Fruit fly (Drosophila melanogaster) whole organism, wandering third instar larva: Measurements from ENCODE around the gene ppk26.

Source experiments
- Abd-B ChIP-seq: fragments of >200 bp; optimal IDR thresholded peaks from 2 replicates; lab custom pipeline; 2017; ENCODE audit warnings: missing biosample characterization, missing genetic modification characterization
- CG32264 ChIP-seq: fragments of 200-800 bp; sonication (Bioruptor generic); optimal IDR thresholded peaks from 2 replicates; lab custom pipeline; 2016; ENCODE audit warnings: missing biosample characterization, missing genetic modification characterization
- CG9705 ChIP-seq: fragments of 200-800 bp; sonication (Bioruptor generic); optimal IDR thresholded peaks from 2 replicates; lab custom pipeline; 2018; ENCODE audit warnings: missing biosample characterization, mild to moderate bottlenecking, missing genetic modification characterization
- CrebA ChIP-seq: fragments of 200-800 bp; sonication (Bioruptor generic); optimal IDR thresholded peaks from 2 replicates; lab custom pipeline; 2016; ENCODE audit warnings: missing biosample characterization, mild to moderate bottlenecking, missing genetic modification characterization, borderline replicate concordance
- Dfd ChIP-seq: fragments of >200 bp; optimal IDR thresholded peaks from 2 replicates; lab custom pipeline; 2017; ENCODE audit warnings: missing biosample characterization, missing genetic modification characterization
- Dif ChIP-seq: fragments of 200-275, 200-300 bp; sonication (Bioruptor generic); optimal IDR thresholded peaks from 2 replicates; lab custom pipeline; 2018; ENCODE audit warnings: missing biosample characterization, missing genetic modification characterization; ENCODE audit not compliant: partially characterized antibody
- GATAd ChIP-seq: sonication (Bioruptor generic); optimal IDR thresholded peaks from 2 replicates; lab custom pipeline; 2016; ENCODE audit warnings: missing biosample characterization, missing genetic modification characterization
- HLH106 ChIP-seq: fragments of 200-800 bp; optimal IDR thresholded peaks from 3 replicates; lab custom pipeline; 2019; ENCODE audit warnings: missing biosample characterization, mild to moderate bottlenecking, missing genetic modification characterization, moderate library complexity
- Hnf4 ChIP-seq: fragments of 200-800 bp; sonication (Bioruptor generic); optimal IDR thresholded peaks from 2 replicates; lab custom pipeline; 2016; ENCODE audit warnings: missing biosample characterization, mild to moderate bottlenecking, missing genetic modification characterization
- Hr78 ChIP-seq: fragments of >200 bp; optimal IDR thresholded peaks from 2 replicates; lab custom pipeline; 2017; ENCODE audit warnings: missing biosample characterization, missing genetic modification characterization
- Hr83 ChIP-seq: fragments of 200-300 bp; sonication (Bioruptor generic); optimal IDR thresholded peaks from 2 replicates; lab custom pipeline; 2016; ENCODE audit warnings: missing biosample characterization, mild to moderate bottlenecking, missing genetic modification characterization, moderate library complexity; ENCODE audit not compliant: poor library complexity, severe bottlenecking
- Jra ChIP-seq: sonication (Bioruptor generic); optimal IDR thresholded peaks from 2 replicates; lab custom pipeline; 2016; ENCODE audit warnings: missing biosample characterization, missing genetic modification characterization
- Mio ChIP-seq: sonication (Bioruptor generic); optimal IDR thresholded peaks from 2 replicates; lab custom pipeline; 2016; ENCODE audit warnings: missing biosample characterization, missing genetic modification characterization
- Myc ChIP-seq: fragments of >200 bp; optimal IDR thresholded peaks from 2 replicates; lab custom pipeline; 2017
- N ChIP-seq: fragments of >200 bp; optimal IDR thresholded peaks from 2 replicates; lab custom pipeline; 2018; ENCODE audit warnings: missing biosample characterization, missing external identifiers, missing genetic modification characterization
- OdsH ChIP-seq: fragments of 200-800 bp; sonication (Bioruptor generic); optimal IDR thresholded peaks from 2 replicates; lab custom pipeline; 2016; ENCODE audit warnings: missing biosample characterization, mild to moderate bottlenecking, missing genetic modification characterization
- Rel ChIP-seq, 2 experiments: fragments of 200-800 bp; sonication (Bioruptor generic) in 1 of 2; optimal IDR thresholded peaks; 2 replicates in 1 of 2; 3 replicates in 1 of 2; lab custom pipeline; 2016 to 2019; ENCODE audit warnings: mild to moderate bottlenecking in 2 of 2, missing biosample characterization in 2 of 2, missing genetic modification characterization in 2 of 2, moderate library complexity in 1 of 2
- Sp1 ChIP-seq: fragments of 200-800 bp; sonication (Bioruptor generic); optimal IDR thresholded peaks from 3 replicates; lab custom pipeline; 2019; ENCODE audit warnings: missing biosample characterization, mild to moderate bottlenecking, missing genetic modification characterization, moderate library complexity
- Vsx2 ChIP-seq: fragments of 200-300, 225-300 bp; sonication (Bioruptor generic); optimal IDR thresholded peaks from 2 replicates; lab custom pipeline; 2018; ENCODE audit warnings: missing biosample characterization, missing genetic modification characterization; ENCODE audit not compliant: partially characterized antibody
- br ChIP-seq: fragments of 200-800 bp; sonication (Bioruptor generic); optimal IDR thresholded peaks from 2 replicates; lab custom pipeline; 2016; ENCODE audit warnings: missing biosample characterization, missing genetic modification characterization
- brk ChIP-seq: fragments of 200-800 bp; sonication (Bioruptor generic); optimal IDR thresholded peaks from 2 replicates; lab custom pipeline; 2016; ENCODE audit warnings: missing biosample characterization, mild to moderate bottlenecking, missing genetic modification characterization
- dl ChIP-seq, 2 experiments: fragments of 175-275, 200-275 bp in 1 of 2; fragments of 200-275 bp in 1 of 2; sonication (Bioruptor generic); optimal IDR thresholded peaks; lab custom pipeline; 2018; ENCODE audit warnings: mild to moderate bottlenecking in 2 of 2, missing biosample characterization in 2 of 2, missing genetic modification characterization in 2 of 2, moderate library complexity in 2 of 2; ENCODE audit not compliant: partially characterized antibody in 2 of 2, insufficient read depth in 1 of 2
- dmrt93B ChIP-seq: fragments of 200-800 bp; sonication (Bioruptor generic); optimal IDR thresholded peaks from 2 replicates; lab custom pipeline; 2018; ENCODE audit warnings: missing biosample characterization, mild to moderate bottlenecking, missing genetic modification characterization
- dsf ChIP-seq: sonication (Bioruptor generic); optimal IDR thresholded peaks from 2 replicates; lab custom pipeline; 2016; ENCODE audit warnings: missing biosample characterization, missing genetic modification characterization, borderline replicate concordance
- ey ChIP-seq: fragments of 200-800 bp; sonication (Bioruptor generic); optimal IDR thresholded peaks from 2 replicates; lab custom pipeline; 2016; ENCODE audit warnings: missing biosample characterization, missing genetic modification characterization
- foxo ChIP-seq, 2 experiments: fragments of 200-800 bp; sonication (Bioruptor generic); optimal IDR thresholded peaks; 2 replicates in 1 of 2; 3 replicates in 1 of 2; lab custom pipeline; 2016 to 2017; ENCODE audit warnings: missing biosample characterization in 2 of 2, missing genetic modification characterization in 2 of 2
- fru ChIP-seq: fragments of 200-800 bp; sonication (Bioruptor generic); optimal IDR thresholded peaks from 3 replicates; lab custom pipeline; 2016; ENCODE audit warnings: missing biosample characterization, mild to moderate bottlenecking, missing genetic modification characterization
- h ChIP-seq: fragments of 200-800 bp; sonication (Bioruptor generic); optimal IDR thresholded peaks from 3 replicates; lab custom pipeline; 2016; ENCODE audit warnings: missing biosample characterization, mild to moderate bottlenecking, missing genetic modification characterization
- jim ChIP-seq: fragments of 175-275, 200-325 bp; sonication (Bioruptor generic); optimal IDR thresholded peaks from 2 replicates; lab custom pipeline; 2016; ENCODE audit warnings: missing biosample characterization, mild to moderate bottlenecking, missing genetic modification characterization
- lola ChIP-seq: fragments of >200 bp; optimal IDR thresholded peaks from 2 replicates; lab custom pipeline; 2017; ENCODE audit warnings: missing biosample characterization, missing genetic modification characterization
- pan ChIP-seq: fragments of >200 bp; optimal IDR thresholded peaks from 2 replicates; lab custom pipeline; 2017
- psq ChIP-seq: fragments of 200-800 bp; sonication (Bioruptor generic); optimal IDR thresholded peaks from 3 replicates; lab custom pipeline; 2017; ENCODE audit warnings: missing biosample characterization, mild to moderate bottlenecking, missing genetic modification characterization, moderate library complexity
- rgr ChIP-seq: fragments of 200-800 bp; sonication (Bioruptor generic); optimal IDR thresholded peaks from 3 replicates; lab custom pipeline; 2016; ENCODE audit warnings: missing biosample characterization, mild to moderate bottlenecking, missing genetic modification characterization
- sage ChIP-seq: fragments of 200-800 bp; sonication (Bioruptor generic); optimal IDR thresholded peaks from 2 replicates; lab custom pipeline; 2016; ENCODE audit warnings: missing biosample characterization, mild to moderate bottlenecking, missing genetic modification characterization
- sv ChIP-seq: fragments of 200-800 bp; sonication (Bioruptor generic); optimal IDR thresholded peaks from 3 replicates; lab custom pipeline; 2016; ENCODE audit warnings: missing biosample characterization, missing genetic modification characterization
- tai ChIP-seq: sonication (Bioruptor generic); optimal IDR thresholded peaks from 2 replicates; lab custom pipeline; 2016; ENCODE audit warnings: missing biosample characterization, missing genetic modification characterization
- usp ChIP-seq: fragments of >200 bp; optimal IDR thresholded peaks from 2 replicates; lab custom pipeline; 2017; ENCODE audit warnings: missing biosample characterization, missing genetic modification characterization
- woc ChIP-seq: sonication (Bioruptor generic); optimal IDR thresholded peaks from 2 replicates; lab custom pipeline; 2016; ENCODE audit warnings: missing biosample characterization, mild to moderate bottlenecking, missing genetic modification characterization

The ppk26 gene

DNA sequence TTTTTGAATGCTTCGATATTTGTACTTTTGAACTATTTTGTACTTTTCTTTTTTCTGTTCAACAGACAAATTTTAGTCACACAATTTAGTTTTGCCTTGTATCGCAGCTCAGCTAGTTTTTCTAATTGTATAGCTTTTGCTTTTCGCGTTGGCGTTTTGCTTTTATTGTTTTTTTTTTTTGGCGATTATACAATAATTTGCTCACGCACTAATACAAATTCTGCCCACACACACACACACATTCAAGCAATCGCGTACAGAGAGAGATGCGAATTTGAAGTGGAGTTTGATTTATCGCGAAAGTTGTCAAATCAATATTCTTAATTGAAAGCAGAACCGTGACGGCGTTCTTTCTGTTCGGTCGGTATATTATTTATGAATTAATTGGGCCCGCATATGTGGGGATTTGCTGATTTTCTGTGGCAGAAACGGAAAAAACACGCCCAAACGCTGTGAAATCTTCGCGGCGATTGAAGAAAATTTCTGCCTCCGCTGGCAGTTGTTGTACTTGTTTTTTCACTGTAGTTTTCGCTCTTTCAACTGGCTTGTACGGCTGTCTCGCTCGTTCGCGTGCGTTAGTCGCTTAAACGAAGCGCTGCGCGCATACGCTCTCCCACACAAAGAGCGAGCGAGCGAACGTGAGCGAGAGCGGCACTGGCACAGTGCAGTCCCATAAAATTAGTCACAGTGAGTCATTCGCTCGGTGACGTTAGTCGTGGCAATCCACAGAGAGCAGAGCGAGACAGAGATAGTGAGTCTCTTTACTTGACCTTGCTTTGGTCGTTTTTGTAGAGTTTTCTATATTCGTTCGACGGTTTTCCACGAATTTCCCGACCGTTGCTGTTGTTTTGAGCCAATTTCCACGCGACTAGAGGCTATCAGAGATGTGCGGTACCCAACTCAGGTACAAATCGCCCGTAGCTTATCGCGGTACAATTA lies 21.0 kb upstream of the ppk26 start, which contains the start of gene Rac2:
TSS of gene Rac2 (minus strand) at position 476 of the 939 bp plus-strand sequence.
- peak; percentile 37 for TF ChIP-seq OdsH (GFP tag; lab: Kevin White, UChicago)
- TF ChIP-seq HLH106, result peak; percentile 60
- TF ChIP-seq rgr (GFP tag; lab: Kevin White, UChicago), result peak; percentile 51
- no peak for TF ChIP-seq Hr83 (GFP tag; lab: Kevin White, UChicago)
- TF ChIP-seq dmrt93B (GFP tag; lab: Kevin White, UChicago), result peak; percentile 21
- peak; percentile 50 for TF ChIP-seq ey
- no peak for TF ChIP-seq N (GFP tag; lab: Kevin White, UChicago)
- no peak for TF ChIP-seq lola (GFP tag; lab: Kevin White, UChicago)
- no peak for TF ChIP-seq GATAd
- TF ChIP-seq Vsx2 (GFP tag; lab: Kevin White, UChicago), result peak; percentile 41
- peak in 1 of 2 experiments; percentile 34 for TF ChIP-seq foxo (GFP tag; optimal IDR thresholded peaks at IDR 0.05; lab: Kevin White, UChicago)
- TF ChIP-seq Dfd (GFP tag; lab: Kevin White, UChicago), result no peak
- TF ChIP-seq br (GFP tag; lab: Kevin White, UChicago), result peak; percentile 37
- no peak for TF ChIP-seq sage (GFP tag; lab: Kevin White, UChicago)
- TF ChIP-seq usp (GFP tag; lab: Kevin White, UChicago), result no peak
- no peak for TF ChIP-seq CrebA (GFP tag; lab: Kevin White, UChicago)
- TF ChIP-seq sv (GFP tag; lab: Kevin White, UChicago), result no peak
- TF ChIP-seq Dif, result peak; percentile 94
- no peak for TF ChIP-seq brk (GFP tag; lab: Kevin White, UChicago)
- TF ChIP-seq pan (lab: Kevin White, UChicago), result no peak
- no peak for TF ChIP-seq Rel (GFP tag; optimal IDR thresholded peaks at IDR 0.05; lab: Kevin White, UChicago)
- peak; percentile 42 for TF ChIP-seq Rel (tag; optimal IDR thresholded peaks at IDR 0.05; lab: Kevin White, UChicago)
- TF ChIP-seq CG32264 (GFP tag; lab: Kevin White, UChicago), result no peak
- peak; percentile 28 for TF ChIP-seq Hnf4 (GFP tag; lab: Kevin White, UChicago)
- TF ChIP-seq tai, result peak; percentile 58
- no peak for TF ChIP-seq jim (GFP tag; lab: Kevin White, UChicago)
- no peak for TF ChIP-seq Myc (lab: Kevin White, UChicago)
- no peak for TF ChIP-seq dsf (GFP tag; lab: Kevin White, UChicago)
- no peak for TF ChIP-seq Abd-B (GFP tag; lab: Kevin White, UChicago)
- TF ChIP-seq h, result peak; percentile 65
- peak; percentile 75 to 87 for TF ChIP-seq dl (GFP tag; optimal IDR thresholded peaks at IDR 0.05; lab: Kevin White, UChicago; ENCODE audit: insufficient read depth in 1 of 2, partially characterized antibody in 2 of 2)
- TF ChIP-seq psq (GFP tag; lab: Kevin White, UChicago), result peak; percentile 30
- peak; percentile 22 for TF ChIP-seq Sp1 (GFP tag; lab: Kevin White, UChicago)
- TF ChIP-seq Mio (GFP tag; lab: Kevin White, UChicago), result no peak
- peak; percentile 41 for TF ChIP-seq woc (GFP tag; lab: Kevin White, UChicago)
- TF ChIP-seq Jra (GFP tag; lab: Kevin White, UChicago), result peak; percentile 99
- TF ChIP-seq Hr78 (GFP tag; lab: Kevin White, UChicago), result no peak
- TF ChIP-seq CG9705, result no peak
- peak; percentile 61 for TF ChIP-seq fru (GFP tag; lab: Kevin White, UChicago)

DNA sequence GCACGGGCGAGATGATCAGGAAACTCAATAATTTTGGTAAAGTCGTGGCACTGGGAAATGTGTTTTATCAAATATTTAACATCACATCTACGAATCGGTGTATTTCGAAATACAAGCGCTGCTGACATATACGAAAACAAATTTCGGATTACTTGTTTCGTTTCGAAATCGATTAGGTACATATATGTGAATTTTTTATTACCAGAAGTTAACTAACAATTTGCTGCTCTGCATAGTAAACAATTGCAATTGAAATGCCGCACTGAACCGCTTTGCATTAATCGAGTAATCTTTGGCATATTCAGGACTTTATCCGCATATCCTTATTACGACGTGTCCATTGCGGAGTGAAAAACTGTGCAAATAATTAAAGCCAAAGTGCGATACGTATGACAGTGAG lies 18.6 kb upstream of the ppk26 start, which contains the start of gene CG14835:
TSS of gene CG14835 (minus strand) at position 101 of the 400 bp plus-strand sequence.
- TF ChIP-seq lola (GFP tag; lab: Kevin White, UChicago) (no peak), Jra (GFP tag; lab: Kevin White, UChicago) (no peak), tai (no peak), CG32264 (GFP tag; lab: Kevin White, UChicago) (no peak), CrebA (GFP tag; lab: Kevin White, UChicago) (no peak), dmrt93B (GFP tag; lab: Kevin White, UChicago) (no peak), psq (GFP tag; lab: Kevin White, UChicago) (no peak), Myc (lab: Kevin White, UChicago) (no peak), foxo (GFP tag; optimal IDR thresholded peaks at IDR 0.05; lab: Kevin White, UChicago) (no peak), sv (GFP tag; lab: Kevin White, UChicago) (no peak), Hr78 (GFP tag; lab: Kevin White, UChicago) (no peak), fru (GFP tag; lab: Kevin White, UChicago) (no peak), N (GFP tag; lab: Kevin White, UChicago) (no peak), Mio (GFP tag; lab: Kevin White, UChicago) (no peak), Hnf4 (GFP tag; lab: Kevin White, UChicago) (no peak), brk (GFP tag; lab: Kevin White, UChicago) (no peak)
- TF ChIP-seq, all 38 proteins: peak for 0
